Worm (Caenorhabditis elegans) whole organism, L1 larva: ENCODE measurements around the gene ddn-3.
A peak's percentile ranks its signal among the peaks of the same experiment; 100 is the strongest.

ENCODE experiments used
- C04F5.9 ChIP-seq: sonication (generic microtip); optimal IDR thresholded peaks from 2 replicates; lab custom pipeline; 2016; ENCODE audit warnings: missing genetic modification characterization, missing compliant biosample characterization
- F16B12.6 ChIP-seq: fragments of 150-350 bp; optimal IDR thresholded peaks from 2 replicates; lab custom pipeline; 2014; ENCODE audit warnings: missing biosample characterization, missing genetic modification characterization
- alr-1 ChIP-seq: fragments of 200-800 bp; sonication (Bioruptor generic); optimal IDR thresholded peaks from 2 replicates; lab custom pipeline; 2018; ENCODE audit warnings: borderline replicate concordance, mild to moderate bottlenecking, missing genetic modification characterization, missing compliant biosample characterization
- aly-2 ChIP-seq: fragments of 150-350 bp; optimal IDR thresholded peaks from 2 replicates; lab custom pipeline; 2014; ENCODE audit warnings: missing biosample characterization, missing genetic modification characterization
- ama-1 ChIP-seq: fragments of 150-350 bp; optimal IDR thresholded peaks from 2 replicates; lab custom pipeline; 2014
- blmp-1 ChIP-seq: fragments of 150-350 bp; optimal IDR thresholded peaks from 2 replicates; lab custom pipeline; 2014; ENCODE audit warnings: missing biosample characterization, missing genetic modification characterization
- ceh-63 ChIP-seq: fragments of 200-800 bp; sonication (Bioruptor generic); optimal IDR thresholded peaks from 2 replicates; lab custom pipeline; 2018; ENCODE audit warnings: mild to moderate bottlenecking, missing genetic modification characterization, missing compliant biosample characterization
- ceh-88 ChIP-seq: fragments of 200-800 bp; sonication (Bioruptor generic); IDR thresholded peaks from 2 replicates; pipeline ENCODE4 v1.3.6; 2022; ENCODE audit warnings: missing genetic modification characterization, missing compliant biosample characterization
- ceh-90 ChIP-seq: sonication (generic microtip); optimal IDR thresholded peaks from 2 replicates; lab custom pipeline; 2016; ENCODE audit warnings: missing genetic modification characterization, missing compliant biosample characterization
- ces-1 ChIP-seq: fragments of 150-350 bp; optimal IDR thresholded peaks from 2 replicates; lab custom pipeline; 2014; ENCODE audit warnings: missing biosample characterization, missing genetic modification reagents, missing genetic modification characterization
- dpl-1 ChIP-seq, 3 experiments: fragments of 150-350 bp in 2 of 3; sonication (generic microtip) in 1 of 3; optimal IDR thresholded peaks; 2 replicates each; lab custom pipeline; 2014 to 2017; ENCODE audit warnings: missing biosample characterization in 3 of 3, missing genetic modification characterization in 3 of 3, missing genetic modification reagents in 3 of 3
- dsc-1 ChIP-seq: sonication (generic microtip); optimal IDR thresholded peaks from 2 replicates; lab custom pipeline; 2016; ENCODE audit warnings: mild to moderate bottlenecking, missing genetic modification characterization, missing compliant biosample characterization
- efl-3 ChIP-seq: fragments of 200-800 bp; sonication (Bioruptor generic); optimal IDR thresholded peaks from 2 replicates; lab custom pipeline; 2018; ENCODE audit warnings: mild to moderate bottlenecking, missing genetic modification characterization, missing compliant biosample characterization
- egl-13 ChIP-seq: sonication (generic microtip); optimal IDR thresholded peaks from 2 replicates; lab custom pipeline; 2016; ENCODE audit warnings: missing genotype, missing genetic modification reagents, missing genetic modification characterization, missing compliant biosample characterization
- egl-27 ChIP-seq, 2 experiments: fragments of 150-350 bp in 1 of 2; sonication (generic microtip); optimal IDR thresholded peaks; 3 replicates each; lab custom pipeline; 2017 to 2018; ENCODE audit warnings: missing biosample characterization in 2 of 2, missing genetic modification characterization in 2 of 2, missing genetic modification reagents in 2 of 2
- elt-2 ChIP-seq: sonication (generic microtip); optimal IDR thresholded peaks from 2 replicates; lab custom pipeline; 2016; ENCODE audit warnings: missing genetic modification characterization, mild to moderate bottlenecking, inconsistent platforms, missing compliant biosample characterization, missing genetic modification reagents
- ets-5 ChIP-seq: fragments of 200-800 bp; sonication (Bioruptor generic); IDR thresholded peaks from 2 replicates; pipeline ENCODE4 v1.3.6; 2022; ENCODE audit warnings: missing genetic modification characterization, missing compliant biosample characterization
- fkh-10 ChIP-seq: sonication (generic microtip); optimal IDR thresholded peaks from 2 replicates; lab custom pipeline; 2017; ENCODE audit warnings: missing biosample characterization, missing genetic modification reagents, missing genetic modification characterization
- fos-1 ChIP-seq: fragments of 150-350 bp; optimal IDR thresholded peaks from 2 replicates; lab custom pipeline; 2014; ENCODE audit warnings: missing biosample characterization, missing genetic modification characterization
- hpl-2 ChIP-seq: fragments of 150-350 bp; optimal IDR thresholded peaks from 2 replicates; lab custom pipeline; 2014; ENCODE audit warnings: missing biosample characterization, missing genetic modification reagents, missing genetic modification characterization
- irx-1 ChIP-seq: sonication (generic microtip); optimal IDR thresholded peaks from 2 replicates; lab custom pipeline; 2016; ENCODE audit warnings: missing genetic modification characterization, missing compliant biosample characterization
- jun-1 ChIP-seq: fragments of 150-350 bp; optimal IDR thresholded peaks from 2 replicates; lab custom pipeline; 2014; ENCODE audit warnings: missing biosample characterization, missing genetic modification reagents, missing genetic modification characterization
- lin-14 ChIP-seq: fragments of 200-800 bp; sonication (Bioruptor generic); optimal IDR thresholded peaks from 2 replicates; lab custom pipeline; 2018; ENCODE audit warnings: mild to moderate bottlenecking, missing genetic modification characterization, moderate library complexity, missing compliant biosample characterization
- lin-15B ChIP-seq: fragments of 150-350 bp; sonication (generic microtip); optimal IDR thresholded peaks from 3 replicates; lab custom pipeline; 2014; ENCODE audit warnings: missing biosample characterization, missing genetic modification characterization
- lsy-2 ChIP-seq, 2 experiments: fragments of 150-350 bp; optimal IDR thresholded peaks; 2 replicates each; lab custom pipeline; 2014; ENCODE audit warnings: missing biosample characterization in 2 of 2, missing genetic modification characterization in 2 of 2
- mab-9 ChIP-seq: fragments of 200-800 bp; sonication (Bioruptor generic); IDR thresholded peaks from 2 replicates; pipeline ENCODE4 v1.3.6; 2022; ENCODE audit warnings: missing genetic modification reagents, missing genetic modification characterization, missing compliant biosample characterization
- mdl-1 ChIP-seq, 2 experiments: fragments of 150-350 bp; optimal IDR thresholded peaks; 2 replicates each; lab custom pipeline; 2014 to 2017; ENCODE audit warnings: missing biosample characterization in 2 of 2, missing genetic modification characterization in 2 of 2, inconsistent platforms in 1 of 2
- mef-2 ChIP-seq: fragments of 150-350 bp; optimal IDR thresholded peaks from 2 replicates; lab custom pipeline; 2014; ENCODE audit warnings: missing biosample characterization, missing genetic modification characterization
- mep-1 ChIP-seq: fragments of 150-350 bp; optimal IDR thresholded peaks from 2 replicates; lab custom pipeline; 2014; ENCODE audit warnings: missing biosample characterization, missing genetic modification characterization
- nhr-11 ChIP-seq: fragments of 150-350 bp; optimal IDR thresholded peaks from 2 replicates; lab custom pipeline; 2014; ENCODE audit warnings: missing biosample characterization, missing genetic modification characterization
- nhr-12 ChIP-seq: sonication (generic microtip); optimal IDR thresholded peaks from 2 replicates; lab custom pipeline; 2017; ENCODE audit warnings: missing biosample characterization, missing genetic modification characterization
- nhr-20 ChIP-seq: sonication (generic microtip); optimal IDR thresholded peaks from 2 replicates; lab custom pipeline; 2016; ENCODE audit warnings: mild to moderate bottlenecking, missing genetic modification characterization, missing compliant biosample characterization
- nhr-237 ChIP-seq: fragments of 150-350 bp; optimal IDR thresholded peaks from 2 replicates; lab custom pipeline; 2014; ENCODE audit warnings: missing biosample characterization, missing genetic modification characterization
- nhr-71 ChIP-seq: sonication (generic microtip); optimal IDR thresholded peaks from 2 replicates; lab custom pipeline; 2016; ENCODE audit warnings: mild to moderate bottlenecking, missing genetic modification characterization, moderate library complexity, missing compliant biosample characterization
- nhr-77 ChIP-seq: fragments of 150-350 bp; optimal IDR thresholded peaks from 2 replicates; lab custom pipeline; 2014; ENCODE audit warnings: missing biosample characterization, missing genetic modification characterization
- nhr-84 ChIP-seq: sonication (generic microtip); optimal IDR thresholded peaks from 2 replicates; lab custom pipeline; 2017; ENCODE audit warnings: missing biosample characterization, missing genetic modification characterization
- nhr-90 ChIP-seq: sonication (generic microtip); optimal IDR thresholded peaks from 2 replicates; lab custom pipeline; 2016; ENCODE audit warnings: mild to moderate bottlenecking, missing genetic modification characterization, missing compliant biosample characterization; ENCODE audit not compliant: poor library complexity
- pax-3 ChIP-seq: fragments of 200-800 bp; sonication (Bioruptor generic); optimal IDR thresholded peaks from 2 replicates; lab custom pipeline; 2018; ENCODE audit warnings: mild to moderate bottlenecking, missing genetic modification characterization, moderate library complexity, missing compliant biosample characterization
- rnt-1 ChIP-seq: sonication (generic microtip); optimal IDR thresholded peaks from 2 replicates; lab custom pipeline; 2016; ENCODE audit warnings: mild to moderate bottlenecking, missing genetic modification characterization, moderate library complexity, missing compliant biosample characterization
- skn-1 ChIP-seq: fragments of 150-350 bp; optimal IDR thresholded peaks from 2 replicates; lab custom pipeline; 2014; ENCODE audit warnings: missing biosample characterization, missing genetic modification characterization
- snu-23 ChIP-seq: sonication (generic microtip); optimal IDR thresholded peaks from 2 replicates; lab custom pipeline; 2016; ENCODE audit warnings: missing genetic modification characterization, missing compliant biosample characterization
- sox-4 ChIP-seq: sonication (generic microtip); optimal IDR thresholded peaks from 2 replicates; lab custom pipeline; 2016; ENCODE audit warnings: missing genetic modification characterization, missing compliant biosample characterization
- sptf-1 ChIP-seq: fragments of 150-350 bp; optimal IDR thresholded peaks from 2 replicates; lab custom pipeline; 2014; ENCODE audit warnings: missing biosample characterization, missing genetic modification characterization
- sup-37 ChIP-seq: fragments of 200-800 bp; sonication (Bioruptor generic); optimal IDR thresholded peaks from 2 replicates; lab custom pipeline; 2018; ENCODE audit warnings: mild to moderate bottlenecking, missing genetic modification characterization, missing compliant biosample characterization
- tlp-1 ChIP-seq: fragments of 150-350 bp; optimal IDR thresholded peaks from 2 replicates; lab custom pipeline; 2014; ENCODE audit warnings: missing biosample characterization, missing genetic modification characterization
- unc-130 ChIP-seq: fragments of 150-350 bp; optimal IDR thresholded peaks from 2 replicates; lab custom pipeline; 2017; ENCODE audit warnings: missing biosample characterization, missing genetic modification characterization, inconsistent platforms
- unc-30 ChIP-seq: sonication (generic microtip); optimal IDR thresholded peaks from 2 replicates; lab custom pipeline; 2017; ENCODE audit warnings: missing biosample characterization, missing genetic modification characterization
- unc-62 ChIP-seq: fragments of 150-350 bp; optimal IDR thresholded peaks from 2 replicates; lab custom pipeline; 2014; ENCODE audit warnings: missing biosample characterization, missing genetic modification reagents, missing genetic modification characterization
- unc-86 ChIP-seq: sonication (generic microtip); optimal IDR thresholded peaks from 2 replicates; lab custom pipeline; 2016; ENCODE audit warnings: missing genetic modification characterization, missing compliant biosample characterization
- unc-98 ChIP-seq: fragments of 200-800 bp; sonication (Bioruptor generic); IDR thresholded peaks from 2 replicates; pipeline ENCODE4 v1.3.6; 2022; ENCODE audit warnings: missing genetic modification characterization, missing compliant biosample characterization
- vab-15 ChIP-seq: sonication (generic microtip); optimal IDR thresholded peaks from 2 replicates; lab custom pipeline; 2017; ENCODE audit warnings: missing genotype, mild to moderate bottlenecking, missing genetic modification characterization, missing compliant biosample characterization
- ztf-11 ChIP-seq, 2 experiments: sonication (generic microtip); optimal IDR thresholded peaks; 2 replicates each; lab custom pipeline; 2016 to 2017; ENCODE audit warnings: missing genetic modification characterization in 2 of 2, missing biosample characterization in 1 of 2, missing compliant biosample characterization in 1 of 2
- ztf-4 ChIP-seq: fragments of 150-350 bp; optimal IDR thresholded peaks from 2 replicates; lab custom pipeline; 2014; ENCODE audit warnings: missing biosample characterization, missing genetic modification characterization

ddn-3 gene

DNA sequence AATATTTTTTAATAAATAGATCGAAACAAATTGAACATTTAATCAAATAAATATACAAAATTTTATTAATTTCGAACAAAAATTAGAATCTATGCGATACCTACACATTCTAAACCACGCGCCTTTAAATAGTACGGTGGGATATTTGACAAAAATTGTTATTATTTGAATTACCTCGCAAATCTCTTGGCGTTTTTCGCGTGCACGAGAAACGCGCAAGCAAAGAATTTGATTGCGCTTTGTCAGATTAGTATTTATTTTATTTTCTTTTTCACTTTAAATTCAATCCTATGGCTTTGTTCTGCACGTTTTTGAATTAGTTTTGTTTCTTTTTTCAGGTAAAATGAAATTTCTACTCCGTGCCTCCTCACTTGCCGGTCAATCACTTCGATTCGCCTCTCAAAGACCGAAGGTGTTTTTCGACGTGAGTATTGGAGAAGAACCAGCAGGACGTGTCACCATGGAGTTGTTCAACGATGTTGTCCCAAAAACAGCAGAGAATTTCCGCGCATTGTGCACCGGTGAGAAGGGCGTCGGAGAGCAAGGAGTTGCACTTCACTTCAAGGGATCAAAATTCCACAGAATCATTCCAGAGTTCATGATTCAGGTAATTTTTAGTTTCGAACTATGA is 44.8 kb upstream of the ddn-3 start, which contains the start of gene cyn-1 (continued):
- TF ChIP-seq unc-86, result peak; percentile 82
- TF ChIP-seq F16B12.6 (tag; lab: Kevin White, UChicago), result peak; percentile 58
- peak; percentile 71 for TF ChIP-seq nhr-77 (tag; lab: Kevin White, UChicago)
- TF ChIP-seq nhr-90 (tag; lab: Kevin White, UChicago), result peak; percentile 88
- peak; percentile 52 for TF ChIP-seq nhr-11
- TF ChIP-seq unc-30 (tag; lab: Kevin White, UChicago), result no peak
- TF ChIP-seq nhr-20 (tag; lab: Kevin White, UChicago), result peak; percentile 89
- peak; percentile 82 for TF ChIP-seq lin-14 (GFP tag; lab: Kevin White, UChicago)
- TF ChIP-seq mab-9 (GFP tag; lab: Robert Waterston, UW), result peak; percentile 65
- no peak for TF ChIP-seq egl-27 (tag; optimal IDR thresholded peaks at IDR 0.05; lab: Kevin White, UChicago)
- TF ChIP-seq unc-98, result no peak
- peak; percentile 80 for TF ChIP-seq lin-15B (tag; lab: Kevin White, UChicago)
- TF ChIP-seq egl-13, result peak; percentile 76
- TF ChIP-seq ztf-11 (tag; optimal IDR thresholded peaks at IDR 0.05; lab: Kevin White, UChicago), result peak in 1 of 2 experiments; percentile 69
- peak; percentile 71 for TF ChIP-seq fos-1 (tag; lab: Kevin White, UChicago)
- TF ChIP-seq nhr-71, result peak; percentile 93
- TF ChIP-seq aly-2 (tag; lab: Kevin White, UChicago), result peak; percentile 91
- no peak for TF ChIP-seq ceh-63
- TF ChIP-seq ceh-88, result peak; percentile 54
- peak; percentile 26 for TF ChIP-seq nhr-237 (tag; lab: Kevin White, UChicago)
- peak; percentile 66 for TF ChIP-seq ama-1 (lab: Kevin White, UChicago)
- no peak for TF ChIP-seq ets-5 (GFP tag; lab: Robert Waterston, UW)
- no peak for TF ChIP-seq tlp-1 (tag; lab: Kevin White, UChicago)
- no peak for TF ChIP-seq mef-2 (tag; lab: Kevin White, UChicago)
- peak; percentile 66 for TF ChIP-seq ztf-4 (tag; lab: Kevin White, UChicago)
- peak; percentile 9 for TF ChIP-seq sup-37 (GFP tag; lab: Kevin White, UChicago)
- TF ChIP-seq skn-1 (tag; lab: Kevin White, UChicago), result peak; percentile 89
- no peak for TF ChIP-seq nhr-84 (tag; lab: Kevin White, UChicago)
- TF ChIP-seq jun-1 (tag; lab: Kevin White, UChicago), result peak; percentile 70
- TF ChIP-seq vab-15 (tag; lab: Kevin White, UChicago), result peak; percentile 27
- peak; percentile 78 for TF ChIP-seq irx-1
- TF ChIP-seq alr-1 (tag; lab: Kevin White, UChicago), result peak; percentile 8
- TF ChIP-seq rnt-1 (tag; lab: Kevin White, UChicago), result peak; percentile 89
- peak; percentile 85 for TF ChIP-seq dsc-1
- no peak for TF ChIP-seq ces-1
- TF ChIP-seq mdl-1 (tag; optimal IDR thresholded peaks at IDR 0.05; lab: Kevin White, UChicago), result peak in 1 of 2 experiments; percentile 63
- TF ChIP-seq snu-23 (GFP tag; lab: Kevin White, UChicago), result peak; percentile 91
- peak; percentile 83 for TF ChIP-seq unc-130 (tag; lab: Kevin White, UChicago)
- TF ChIP-seq mep-1, result peak; percentile 96
- TF ChIP-seq nhr-12 (tag; lab: Kevin White, UChicago), result no peak
- TF ChIP-seq dpl-1 (GFP tag; optimal IDR thresholded peaks at IDR 0.05; lab: Kevin White, UChicago), result peak; percentile 97 to 98 (median 98)
- TF ChIP-seq unc-62, result no peak
- peak; percentile 45 for TF ChIP-seq elt-2 (tag; lab: Kevin White, UChicago)
- peak; percentile 85 for TF ChIP-seq pax-3
- peak; percentile 29 for TF ChIP-seq ceh-90 (tag; lab: Kevin White, UChicago)
- TF ChIP-seq fkh-10 (GFP tag; lab: Kevin White, UChicago), result peak; percentile 67
- peak; percentile 92 for TF ChIP-seq lsy-2 (tag; optimal IDR thresholded peaks at IDR 0.05; lab: Kevin White, UChicago)
- no peak for TF ChIP-seq sptf-1 (tag; lab: Kevin White, UChicago)
- TF ChIP-seq C04F5.9 (tag; lab: Kevin White, UChicago), result peak; percentile 63
- TF ChIP-seq efl-3 (GFP tag; lab: Kevin White, UChicago), result no peak
- no peak for TF ChIP-seq hpl-2
- peak; percentile 67 for TF ChIP-seq sox-4 (tag; lab: Kevin White, UChicago)
- peak; percentile 75 for TF ChIP-seq blmp-1
